Fruit fly (Drosophila melanogaster) whole organism, prepupa: Measurements from ENCODE around the gene PGRP-SB1.

ENCODE experiments used
- Blimp-1 ChIP-seq: fragments of 200-800 bp; sonication (Bioruptor generic); optimal IDR thresholded peaks from 3 replicates; lab custom pipeline; 2017; ENCODE audit warnings: missing biosample characterization, missing genetic modification characterization, mild to moderate bottlenecking, moderate library complexity, missing genetic modification reagents
- CG10631 ChIP-seq: fragments of 200-800 bp; sonication (Bioruptor generic); optimal IDR thresholded peaks from 2 replicates; lab custom pipeline; 2016; ENCODE audit warnings: missing biosample characterization, missing genetic modification characterization
- CG11294 ChIP-seq: fragments of 200-800 bp; sonication (Bioruptor generic); IDR thresholded peaks from 2 replicates; pipeline ENCODE4 v1.3.6; 2022; ENCODE audit warnings: missing biosample characterization, missing genetic modification characterization
- CG15336 ChIP-seq: fragments of 200-800 bp; sonication (Bioruptor generic); IDR thresholded peaks from 2 replicates; pipeline ENCODE4 v1.3.6; 2022; ENCODE audit warnings: missing biosample characterization, missing genetic modification characterization
- CG1621 ChIP-seq: fragments of 200-800 bp; sonication (Bioruptor generic); optimal IDR thresholded peaks from 3 replicates; lab custom pipeline; 2018; ENCODE audit warnings: missing biosample characterization, mild to moderate bottlenecking, missing genetic modification characterization
- CG16779 ChIP-seq: fragments of 200-800 bp; sonication (Bioruptor generic); optimal IDR thresholded peaks from 3 replicates; lab custom pipeline; 2017; ENCODE audit warnings: missing biosample characterization, mild to moderate bottlenecking, missing genetic modification characterization
- CG3032 ChIP-seq: fragments of 200-800 bp; optimal IDR thresholded peaks from 2 replicates; lab custom pipeline; 2019; ENCODE audit warnings: missing biosample characterization, mild to moderate bottlenecking, missing genetic modification characterization, moderate library complexity
- CG31627 ChIP-seq: fragments of 200-800 bp; sonication (Bioruptor generic); optimal IDR thresholded peaks from 3 replicates; lab custom pipeline; 2016; ENCODE audit warnings: missing biosample characterization, missing genetic modification characterization
- CG32006 ChIP-seq: fragments of 200-800 bp; sonication (Bioruptor generic); optimal IDR thresholded peaks from 3 replicates; lab custom pipeline; 2017; ENCODE audit warnings: missing biosample characterization, mild to moderate bottlenecking, missing genetic modification characterization
- CG6163 ChIP-seq: fragments of 200-800 bp; sonication (Bioruptor generic); IDR thresholded peaks from 3 replicates; pipeline ENCODE4 v1.3.6; 2022; ENCODE audit warnings: missing biosample characterization, missing genetic modification characterization
- CG6792 ChIP-seq: fragments of 200-800 bp; sonication (Bioruptor generic); optimal IDR thresholded peaks from 3 replicates; lab custom pipeline; 2016; ENCODE audit warnings: missing biosample characterization, missing genetic modification characterization
- CG6808 ChIP-seq: fragments of 200-800 bp; sonication (Bioruptor generic); optimal IDR thresholded peaks from 3 replicates; lab custom pipeline; 2017; ENCODE audit warnings: missing biosample characterization, missing genetic modification characterization, mild to moderate bottlenecking, moderate library complexity, missing genetic modification reagents
- CG7368 ChIP-seq: fragments of 200-800 bp; sonication (Bioruptor generic); optimal IDR thresholded peaks from 3 replicates; lab custom pipeline; 2016; ENCODE audit warnings: missing biosample characterization, missing genetic modification characterization
- CG8119 ChIP-seq: fragments of 200-800 bp; sonication (Bioruptor generic); IDR thresholded peaks from 3 replicates; pipeline ENCODE4 v1.3.6; 2022; ENCODE audit warnings: missing biosample characterization, missing genetic modification characterization
- CG8319 ChIP-seq: fragments of 200-800 bp; sonication (Bioruptor generic); optimal IDR thresholded peaks from 3 replicates; lab custom pipeline; 2016; ENCODE audit warnings: missing biosample characterization, missing genetic modification characterization
- CG9139 ChIP-seq: fragments of 200-800 bp; sonication (Bioruptor generic); optimal IDR thresholded peaks from 3 replicates; lab custom pipeline; 2017; ENCODE audit warnings: missing biosample characterization, mild to moderate bottlenecking, missing genetic modification characterization
- Ets96B ChIP-seq: fragments of 200-800 bp; optimal IDR thresholded peaks from 2 replicates; lab custom pipeline; 2019; ENCODE audit warnings: missing biosample characterization, mild to moderate bottlenecking, missing genetic modification characterization, moderate library complexity
- Gug ChIP-seq: fragments of 200-800 bp; sonication (Bioruptor generic); IDR thresholded peaks from 2 replicates; pipeline ENCODE4 v1.3.6; 2022; ENCODE audit warnings: missing biosample characterization, missing genetic modification characterization
- Hr39 ChIP-seq: fragments of 200-800 bp; sonication (Bioruptor generic); optimal IDR thresholded peaks from 2 replicates; lab custom pipeline; 2016; ENCODE audit warnings: missing biosample characterization, missing genetic modification characterization
- Met ChIP-seq: fragments of 200-800 bp; sonication (Bioruptor generic); optimal IDR thresholded peaks from 3 replicates; lab custom pipeline; 2016; ENCODE audit warnings: missing biosample characterization, missing genetic modification characterization
- Sox102F ChIP-seq: fragments of 200-800 bp; sonication (Bioruptor generic); optimal IDR thresholded peaks from 2 replicates; lab custom pipeline; 2016; ENCODE audit warnings: missing biosample characterization, mild to moderate bottlenecking, missing genetic modification characterization
- Sox14 ChIP-seq: fragments of 200-800 bp; sonication (Bioruptor generic); optimal IDR thresholded peaks from 3 replicates; lab custom pipeline; 2016; ENCODE audit warnings: missing biosample characterization, missing genetic modification characterization
- Sox15 ChIP-seq: fragments of 200-800 bp; sonication (Bioruptor generic); optimal IDR thresholded peaks from 3 replicates; lab custom pipeline; 2016; ENCODE audit warnings: missing biosample characterization, missing genetic modification characterization
- achi ChIP-seq: fragments of 200-800 bp; sonication (Bioruptor generic); optimal IDR thresholded peaks from 3 replicates; lab custom pipeline; 2016; ENCODE audit warnings: missing biosample characterization, missing genetic modification characterization
- cyc ChIP-seq: fragments of 200-800 bp; sonication (Bioruptor generic); optimal IDR thresholded peaks from 3 replicates; lab custom pipeline; 2016; ENCODE audit warnings: missing biosample characterization, missing genetic modification characterization
- dsx ChIP-seq: fragments of 200-800 bp; optimal IDR thresholded peaks from 3 replicates; lab custom pipeline; 2019; ENCODE audit warnings: missing biosample characterization, mild to moderate bottlenecking, missing genetic modification characterization, moderate library complexity; ENCODE audit not compliant: poor library complexity, severe bottlenecking
- eg ChIP-seq: fragments of 200-800 bp; sonication (Bioruptor generic); IDR thresholded peaks from 3 replicates; pipeline ENCODE4 v1.3.6; 2022; ENCODE audit warnings: missing biosample characterization, missing genetic modification characterization
- esn ChIP-seq: fragments of 200-800 bp; sonication (Bioruptor generic); optimal IDR thresholded peaks from 2 replicates; lab custom pipeline; 2016; ENCODE audit warnings: missing biosample characterization, mild to moderate bottlenecking, missing genetic modification characterization, moderate library complexity
- fd59A ChIP-seq: fragments of 200-800 bp; sonication (Bioruptor generic); optimal IDR thresholded peaks from 2 replicates; lab custom pipeline; 2017; ENCODE audit warnings: missing biosample characterization, mild to moderate bottlenecking, missing genetic modification characterization, missing genetic modification reagents
- fkh ChIP-seq: fragments of 200-800 bp; sonication (Bioruptor generic); optimal IDR thresholded peaks from 3 replicates; lab custom pipeline; 2017; ENCODE audit warnings: missing biosample characterization, mild to moderate bottlenecking, missing genetic modification characterization, moderate library complexity
- spab ChIP-seq: fragments of 200-800 bp; sonication (Bioruptor generic); optimal IDR thresholded peaks from 2 replicates; lab custom pipeline; 2017; ENCODE audit warnings: missing biosample characterization, mild to moderate bottlenecking, missing genetic modification characterization, missing genetic modification reagents
- topi ChIP-seq: fragments of 200-800 bp; sonication (Bioruptor generic); optimal IDR thresholded peaks from 3 replicates; lab custom pipeline; 2016; ENCODE audit warnings: missing biosample characterization, missing genetic modification characterization

The PGRP-SB1 gene

DNA sequence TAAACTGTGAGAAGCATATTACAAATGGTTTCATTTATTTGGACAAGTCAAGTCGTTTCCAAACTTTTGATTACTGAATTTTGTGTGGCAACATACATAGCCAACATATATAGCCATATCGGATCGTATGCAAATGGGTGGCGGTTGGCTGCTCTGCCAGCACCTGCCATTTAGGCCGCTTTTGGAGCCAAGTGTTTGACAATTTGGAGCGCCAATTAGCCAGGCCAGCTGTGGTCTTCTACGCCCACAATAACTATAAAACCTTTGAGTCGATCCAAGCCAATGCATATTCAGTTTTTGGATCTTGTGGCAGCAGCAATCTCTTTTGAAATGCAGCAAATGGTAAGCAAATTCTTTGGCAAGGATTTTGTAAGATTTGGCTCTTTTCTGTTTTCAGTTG is 3.2 kb downstream of the PGRP-SB1 start, which contains the start of gene CG13031:
Gene CG13031 (plus strand): TSS at position 301 of the 400 bp plus-strand sequence.
- no peak for TF ChIP-seq CG6808 (GFP tag; lab: Kevin White, UChicago)
- no peak for TF ChIP-seq CG10631 (GFP tag; lab: Kevin White, UChicago)
- no peak for TF ChIP-seq CG8319 (GFP tag; lab: Kevin White, UChicago)
- TF ChIP-seq Blimp-1 (GFP tag; lab: Kevin White, UChicago) = no peak
- TF ChIP-seq CG11294 = no peak
- no peak for TF ChIP-seq Sox15
- no peak for TF ChIP-seq fd59A (GFP tag; lab: Kevin White, UChicago)
- TF ChIP-seq dsx (GFP tag; lab: Kevin White, UChicago) = no peak
- TF ChIP-seq CG32006 = no peak
- no peak for TF ChIP-seq spab (GFP tag; lab: Kevin White, UChicago)

DNA sequence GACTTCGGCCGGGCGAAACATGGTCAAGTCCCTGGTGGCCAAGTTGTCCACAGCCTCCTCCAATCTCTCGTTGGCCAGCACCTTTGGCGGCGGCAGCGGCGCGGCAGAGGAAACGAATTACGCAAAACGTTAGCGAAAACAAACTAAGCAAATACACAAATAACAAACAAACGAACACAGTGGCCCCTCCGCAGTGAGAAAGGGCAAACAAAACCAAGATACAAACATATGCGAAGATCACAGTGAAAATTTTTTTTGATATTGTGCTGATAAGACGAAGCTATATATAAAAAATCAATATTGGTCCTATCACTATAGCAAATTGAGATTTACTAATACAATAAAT is 13.6 kb downstream of the PGRP-SB1 start:
- TF ChIP-seq CG15336 (GFP tag; lab: Robert Waterston, UW) (0 out of 2 replicates have a peak, but pooled peaks have one; percentile 37), Gug (GFP tag; lab: Robert Waterston, UW) (no peak), CG31627 (peak; percentile 9), fkh (GFP tag; lab: Kevin White, UChicago) (peak; percentile 92)
- TF ChIP-seq, all 60 proteins: peak for 3

DNA sequence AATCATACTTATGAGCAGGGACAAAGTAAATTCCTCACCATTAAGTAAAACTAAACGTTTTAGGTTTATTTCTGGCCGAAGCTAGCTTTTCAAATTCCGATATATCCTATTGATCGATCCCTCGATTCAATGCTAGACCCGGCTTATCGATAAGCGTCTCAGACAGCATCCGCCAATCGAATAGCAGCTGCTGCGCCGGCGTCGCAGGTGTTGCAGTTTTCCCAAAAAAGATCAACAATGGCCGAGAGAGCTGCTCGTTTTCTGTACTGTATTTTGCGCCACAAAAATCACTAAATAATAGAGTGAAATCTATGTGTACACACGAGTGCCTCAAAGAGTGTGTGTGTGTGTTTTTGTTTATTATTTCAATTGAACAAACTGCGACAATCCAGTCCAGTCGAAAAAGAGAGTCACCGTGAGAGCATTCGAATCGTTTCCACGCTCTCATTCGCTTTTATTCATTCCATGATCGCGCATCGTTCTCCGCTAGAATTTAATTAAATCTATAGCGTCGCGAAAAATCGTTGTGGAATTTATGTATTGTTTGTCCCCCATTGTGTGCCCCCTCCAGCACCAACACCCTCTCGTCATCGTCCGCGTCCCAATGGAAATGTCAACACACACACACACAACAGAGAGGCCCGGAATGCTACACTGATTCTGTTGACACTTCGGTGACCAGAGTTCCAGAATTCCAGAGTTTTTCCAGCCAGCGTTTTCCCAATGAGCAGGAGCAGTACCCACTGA is 14.2 kb downstream of the PGRP-SB1 start:
- TF ChIP-seq Hr39 (GFP tag; lab: Kevin White, UChicago) (no peak), cyc (no peak), Sox15 (no peak), fd59A (GFP tag; lab: Kevin White, UChicago) (no peak), CG31627 (no peak), dsx (GFP tag; lab: Kevin White, UChicago) (no peak), topi (GFP tag; lab: Kevin White, UChicago) (no peak), CG6163 (GFP tag; lab: Robert Waterston, UW) (no peak; the same call in 2 of the 3 replicates), CG1621 (tag; lab: Kevin White, UChicago) (no peak)

DNA sequence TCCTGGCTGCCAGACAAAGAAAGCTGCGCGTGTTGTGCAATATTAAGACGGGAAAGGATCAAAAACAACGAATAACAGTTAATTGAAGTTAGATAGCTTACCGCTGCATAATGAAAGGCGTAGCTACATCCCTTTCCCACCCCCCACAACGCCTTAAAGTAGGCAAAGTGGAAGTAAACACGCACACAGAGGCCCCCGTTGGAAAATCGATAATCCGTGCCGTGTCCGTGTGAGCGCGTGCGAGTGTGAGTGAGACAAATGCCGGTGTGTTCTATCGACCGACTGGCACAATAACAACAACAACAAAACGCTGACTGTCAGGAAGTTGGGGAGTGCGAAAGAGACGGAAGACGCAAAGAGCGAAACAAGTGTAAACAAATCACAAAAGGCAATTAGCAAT is 15.4 kb downstream of the PGRP-SB1 start:
- TF ChIP-seq Met (no peak), CG8319 (GFP tag; lab: Kevin White, UChicago) (no peak), CG10631 (GFP tag; lab: Kevin White, UChicago) (no peak), spab (GFP tag; lab: Kevin White, UChicago) (no peak), CG16779 (tag; lab: Kevin White, UChicago) (no peak), eg (GFP tag; lab: Robert Waterston, UW) (no peak), Sox102F (GFP tag; lab: Kevin White, UChicago) (no peak), Ets96B (tag; lab: Kevin White, UChicago) (no peak), CG6792 (no peak), CG32006 (no peak), Blimp-1 (GFP tag; lab: Kevin White, UChicago) (no peak), CG1621 (tag; lab: Kevin White, UChicago) (no peak), CG3032 (tag; lab: Kevin White, UChicago) (no peak), CG9139 (no peak), CG7368 (GFP tag; lab: Kevin White, UChicago) (no peak), achi (GFP tag; lab: Kevin White, UChicago) (no peak), Sox14 (no peak), CG6163 (GFP tag; lab: Robert Waterston, UW) (no peak), esn (no peak), CG8119 (GFP tag; lab: Robert Waterston, UW) (no peak)
